Worm (Caenorhabditis elegans) whole organism, late embryonic: Measurements from ENCODE around the gene srd-32.

Source experiments
- C08G9.2 ChIP-seq: sonication (generic microtip); optimal IDR thresholded peaks from 2 replicates; lab custom pipeline; 2016; ENCODE audit warnings: mild to moderate bottlenecking, missing genetic modification characterization, moderate library complexity, missing compliant biosample characterization
- F13H6.1 ChIP-seq: sonication (generic microtip); optimal IDR thresholded peaks from 2 replicates; lab custom pipeline; 2016; ENCODE audit warnings: missing genetic modification characterization, missing compliant biosample characterization
- K02D7.2 ChIP-seq: sonication (generic microtip); optimal IDR thresholded peaks from 2 replicates; lab custom pipeline; 2017; ENCODE audit warnings: mild to moderate bottlenecking, missing genetic modification characterization, missing compliant biosample characterization
- T23F11.4 ChIP-seq: fragments of 200-800 bp; sonication (Bioruptor generic); optimal IDR thresholded peaks from 2 replicates; lab custom pipeline; 2018; ENCODE audit warnings: mild to moderate bottlenecking, missing genetic modification characterization, missing compliant biosample characterization
- ahr-1 ChIP-seq: sonication (generic microtip); optimal IDR thresholded peaks from 2 replicates; lab custom pipeline; 2016; ENCODE audit warnings: missing genetic modification characterization, missing compliant biosample characterization
- ama-1 ChIP-seq: fragments of 150-350 bp; optimal IDR thresholded peaks from 2 replicates; lab custom pipeline; 2014
- ceh-14 ChIP-seq: sonication (generic microtip); optimal IDR thresholded peaks from 2 replicates; lab custom pipeline; 2016; ENCODE audit warnings: missing genotype, missing genetic modification characterization, missing compliant biosample characterization
- ceh-2 ChIP-seq: sonication (generic microtip); optimal IDR thresholded peaks from 2 replicates; lab custom pipeline; 2016; ENCODE audit warnings: missing genotype, missing genetic modification characterization, missing compliant biosample characterization
- ceh-22 ChIP-seq: sonication (generic microtip); optimal IDR thresholded peaks from 2 replicates; lab custom pipeline; 2017; ENCODE audit warnings: missing biosample characterization, missing genetic modification characterization
- ceh-24 ChIP-seq: sonication (generic microtip); optimal IDR thresholded peaks from 2 replicates; lab custom pipeline; 2016; ENCODE audit warnings: mild to moderate bottlenecking, missing genetic modification characterization, missing compliant biosample characterization
- ceh-30 ChIP-seq: fragments of 150-350 bp; optimal IDR thresholded peaks from 2 replicates; lab custom pipeline; 2014; ENCODE audit warnings: missing biosample characterization, missing genetic modification characterization
- ceh-31 ChIP-seq: sonication (generic microtip); optimal IDR thresholded peaks from 2 replicates; lab custom pipeline; 2016; ENCODE audit warnings: missing genetic modification characterization, missing compliant biosample characterization
- ceh-48 ChIP-seq: sonication (generic microtip); optimal IDR thresholded peaks from 2 replicates; lab custom pipeline; 2016; ENCODE audit warnings: missing genetic modification characterization, inconsistent platforms, missing compliant biosample characterization
- ceh-6 ChIP-seq: fragments of 200-800 bp; sonication (Bioruptor generic); optimal IDR thresholded peaks from 2 replicates; lab custom pipeline; 2018; ENCODE audit warnings: mild to moderate bottlenecking, missing genetic modification characterization, missing compliant biosample characterization
- ceh-9 ChIP-seq: sonication (generic microtip); optimal IDR thresholded peaks from 2 replicates; lab custom pipeline; 2016; ENCODE audit warnings: mild to moderate bottlenecking, missing genetic modification characterization, inconsistent platforms, missing compliant biosample characterization
- che-1 ChIP-seq: sonication (generic microtip); optimal IDR thresholded peaks from 2 replicates; lab custom pipeline; 2016; ENCODE audit warnings: mild to moderate bottlenecking, missing genetic modification characterization, missing compliant biosample characterization
- dmd-4 ChIP-seq: sonication (generic microtip); optimal IDR thresholded peaks from 2 replicates; lab custom pipeline; 2016; ENCODE audit warnings: borderline replicate concordance, missing genetic modification characterization, missing compliant biosample characterization
- dve-1 ChIP-seq: sonication (generic microtip); optimal IDR thresholded peaks from 2 replicates; lab custom pipeline; 2017; ENCODE audit warnings: antibody characterized with exemption, mild to moderate bottlenecking, missing genetic modification characterization, missing compliant biosample characterization
- elt-2 ChIP-seq: sonication (generic microtip); optimal IDR thresholded peaks from 2 replicates; lab custom pipeline; 2016; ENCODE audit warnings: missing genetic modification reagents, missing genetic modification characterization, missing compliant biosample characterization
- elt-4 ChIP-seq: sonication (generic microtip); optimal IDR thresholded peaks from 2 replicates; lab custom pipeline; 2016; ENCODE audit warnings: missing genetic modification characterization, missing compliant biosample characterization
- ets-4 ChIP-seq: sonication (generic microtip); optimal IDR thresholded peaks from 2 replicates; lab custom pipeline; 2016; ENCODE audit warnings: missing genetic modification characterization, missing compliant biosample characterization
- eyg-1 ChIP-seq: sonication (generic microtip); optimal IDR thresholded peaks from 2 replicates; lab custom pipeline; 2016; ENCODE audit warnings: missing genotype, missing genetic modification characterization, missing compliant biosample characterization
- fax-1 ChIP-seq: sonication (generic microtip); optimal IDR thresholded peaks from 2 replicates; lab custom pipeline; 2016; ENCODE audit warnings: missing genotype, missing genetic modification characterization, missing compliant biosample characterization
- fkh-10 ChIP-seq: fragments of 150-350 bp; optimal IDR thresholded peaks from 2 replicates; lab custom pipeline; 2014; ENCODE audit warnings: missing biosample characterization, missing genetic modification reagents, missing genetic modification characterization
- gmeb-2 ChIP-seq: sonication (generic microtip); optimal IDR thresholded peaks from 2 replicates; lab custom pipeline; 2016; ENCODE audit warnings: missing genetic modification characterization, inconsistent platforms, missing compliant biosample characterization
- hlh-15 ChIP-seq: sonication (generic microtip); optimal IDR thresholded peaks from 2 replicates; lab custom pipeline; 2016; ENCODE audit warnings: missing genetic modification characterization, missing compliant biosample characterization
- hlh-30 ChIP-seq: sonication (generic microtip); optimal IDR thresholded peaks from 2 replicates; lab custom pipeline; 2017; ENCODE audit warnings: antibody characterized with exemption, missing genetic modification characterization, missing compliant biosample characterization; ENCODE audit not compliant: insufficient read depth
- hlh-6 ChIP-seq: sonication (generic microtip); optimal IDR thresholded peaks from 2 replicates; lab custom pipeline; 2016; ENCODE audit warnings: missing genotype, missing genetic modification characterization, missing compliant biosample characterization
- hlh-8 ChIP-seq: sonication (generic microtip); optimal IDR thresholded peaks from 2 replicates; lab custom pipeline; 2016; ENCODE audit warnings: missing genotype, missing genetic modification characterization, missing compliant biosample characterization
- lin-11 ChIP-seq: fragments of 200-800 bp; sonication (Bioruptor generic); optimal IDR thresholded peaks from 2 replicates; lab custom pipeline; 2018; ENCODE audit warnings: mild to moderate bottlenecking, missing genetic modification characterization, missing compliant biosample characterization
- madf-2 ChIP-seq: sonication (generic microtip); optimal IDR thresholded peaks from 2 replicates; lab custom pipeline; 2017; ENCODE audit warnings: missing genetic modification characterization, missing compliant biosample characterization
- mec-3 ChIP-seq: sonication (generic microtip); optimal IDR thresholded peaks from 2 replicates; lab custom pipeline; 2016; ENCODE audit warnings: borderline replicate concordance, missing genetic modification characterization, missing compliant biosample characterization
- nfya-1 ChIP-seq: sonication (generic microtip); optimal IDR thresholded peaks from 2 replicates; lab custom pipeline; 2017; ENCODE audit warnings: missing genetic modification characterization, mild to moderate bottlenecking, missing compliant biosample characterization, antibody characterized with exemption, moderate library complexity
- nhr-232 ChIP-seq: sonication (generic microtip); optimal IDR thresholded peaks from 2 replicates; lab custom pipeline; 2016; ENCODE audit warnings: missing genetic modification characterization, missing compliant biosample characterization
- npax-4 ChIP-seq: sonication (generic microtip); optimal IDR thresholded peaks from 2 replicates; lab custom pipeline; 2016; ENCODE audit warnings: missing genetic modification characterization, missing compliant biosample characterization
- pag-3 ChIP-seq: sonication (generic microtip); optimal IDR thresholded peaks from 2 replicates; lab custom pipeline; 2016; ENCODE audit warnings: missing compliant biosample characterization, missing genetic modification characterization, borderline replicate concordance
- pat-9 ChIP-seq: fragments of 200-800 bp; sonication (Bioruptor generic); optimal IDR thresholded peaks from 2 replicates; lab custom pipeline; 2018; ENCODE audit warnings: mild to moderate bottlenecking, missing genetic modification characterization, moderate library complexity, missing compliant biosample characterization
- pax-1 ChIP-seq: fragments of 150-350 bp; optimal IDR thresholded peaks from 2 replicates; lab custom pipeline; 2014; ENCODE audit warnings: missing biosample characterization, missing genetic modification characterization
- pha-4 ChIP-seq: fragments of 150-350 bp; optimal IDR thresholded peaks from 2 replicates; lab custom pipeline; 2018; ENCODE audit warnings: missing biosample characterization, missing genetic modification reagents, missing genetic modification characterization
- pqm-1 ChIP-seq: sonication (generic microtip); optimal IDR thresholded peaks from 2 replicates; lab custom pipeline; 2016; ENCODE audit warnings: missing genetic modification characterization, missing compliant biosample characterization
- rnt-1 ChIP-seq: sonication (generic microtip); optimal IDR thresholded peaks from 2 replicates; lab custom pipeline; 2016; ENCODE audit warnings: missing genetic modification characterization, missing compliant biosample characterization
- sdc-2 ChIP-seq: sonication (generic microtip); optimal IDR thresholded peaks from 2 replicates; lab custom pipeline; 2016; ENCODE audit warnings: missing genotype, missing genetic modification characterization, missing compliant biosample characterization
- sox-2 ChIP-seq: fragments of 200-800 bp; sonication (Bioruptor generic); IDR thresholded peaks from 2 replicates; pipeline ENCODE4 v1.3.6; 2022; ENCODE audit warnings: missing genetic modification reagents, missing genetic modification characterization, missing compliant biosample characterization
- sox-4 ChIP-seq: sonication (generic microtip); optimal IDR thresholded peaks from 2 replicates; lab custom pipeline; 2017; ENCODE audit warnings: mild to moderate bottlenecking, missing genetic modification characterization, inconsistent platforms, missing compliant biosample characterization
- syd-9 ChIP-seq: sonication (generic microtip); optimal IDR thresholded peaks from 2 replicates; lab custom pipeline; 2016; ENCODE audit warnings: mild to moderate bottlenecking, missing genetic modification characterization, moderate library complexity, missing compliant biosample characterization
- tbx-2 ChIP-seq: sonication (generic microtip); optimal IDR thresholded peaks from 2 replicates; lab custom pipeline; 2016; ENCODE audit warnings: missing genetic modification characterization, missing compliant biosample characterization
- tbx-7 ChIP-seq: sonication (generic microtip); optimal IDR thresholded peaks from 2 replicates; lab custom pipeline; 2016; ENCODE audit warnings: missing genotype, missing genetic modification characterization, missing compliant biosample characterization
- unc-3 ChIP-seq, 2 experiments: fragments of 200-800 bp in 1 of 2; sonication (Bioruptor generic) in 1 of 2; sonication (generic microtip) in 1 of 2; conservative IDR thresholded peaks in 1 of 2; optimal IDR thresholded peaks in 1 of 2; 2 replicates each; pipeline versions ENCODE4 v1.3.6 to Lab custom; 2016 to 2022; ENCODE audit warnings: missing compliant biosample characterization in 2 of 2, missing genetic modification characterization in 2 of 2, missing genetic modification reagents in 1 of 2
- unc-42 ChIP-seq: sonication (generic microtip); optimal IDR thresholded peaks from 2 replicates; lab custom pipeline; 2016; ENCODE audit warnings: missing genotype, missing genetic modification characterization, missing compliant biosample characterization
- unc-55 ChIP-seq: sonication (generic microtip); optimal IDR thresholded peaks from 2 replicates; lab custom pipeline; 2017; ENCODE audit warnings: missing biosample characterization, missing genetic modification reagents, missing genetic modification characterization
- unc-86 ChIP-seq: sonication (generic microtip); optimal IDR thresholded peaks from 2 replicates; lab custom pipeline; 2016; ENCODE audit warnings: missing genetic modification characterization, missing compliant biosample characterization
- zip-5 ChIP-seq: sonication (generic microtip); optimal IDR thresholded peaks from 2 replicates; lab custom pipeline; 2016; ENCODE audit warnings: missing genetic modification characterization, missing compliant biosample characterization
- ztf-16 ChIP-seq: sonication (generic microtip); optimal IDR thresholded peaks from 2 replicates; lab custom pipeline; 2017; ENCODE audit warnings: missing genetic modification characterization, missing compliant biosample characterization

The srd-32 gene

ce11 chrV:4826710-4827380, 38.6 kb upstream of the srd-32 start, which contains the start of the genes hsp-6 and C37H5.5:
Gene hsp-6 (minus strand): TSS chrV:4826760.
Gene C37H5.5 (plus strand): TSS chrV:4827360.
- TF ChIP-seq unc-86 (tag; lab: Kevin White, UChicago) (no peak), tbx-2 (tag; lab: Kevin White, UChicago) (peak; percentile 59), pax-1 (tag; lab: Kevin White, UChicago) (peak; percentile 65), eyg-1 (no peak), ahr-1 (tag; lab: Kevin White, UChicago) (no peak), sox-4 (tag; lab: Kevin White, UChicago) (no peak), hlh-30 (tag; lab: Kevin White, UChicago) (peak; percentile 87), ceh-24 (tag; lab: Kevin White, UChicago) (no peak), K02D7.2 (tag; lab: Kevin White, UChicago) (no peak), unc-3 (GFP tag; conservative IDR thresholded peaks at IDR 0.05; lab: Robert Waterston, UW) (no peak), unc-3 (tag; optimal IDR thresholded peaks at IDR 0.05; lab: Kevin White, UChicago) (no peak), ztf-16 (tag; lab: Kevin White, UChicago) (no peak), ama-1 (lab: Kevin White, UChicago) (no peak), unc-55 (GFP tag; lab: Kevin White, UChicago) (peak; percentile 14), dmd-4 (tag; lab: Kevin White, UChicago) (no peak), elt-4 (tag; lab: Kevin White, UChicago) (no peak), ceh-9 (tag; lab: Kevin White, UChicago) (no peak), sdc-2 (tag; lab: Kevin White, UChicago) (no peak), zip-5 (tag; lab: Kevin White, UChicago) (no peak), fkh-10 (no peak), hlh-8 (tag; lab: Kevin White, UChicago) (no peak), nhr-232 (tag; lab: Kevin White, UChicago) (peak; percentile 10), C08G9.2 (tag; lab: Kevin White, UChicago) (no peak), ceh-2 (peak; percentile 30), ceh-31 (tag; lab: Kevin White, UChicago) (peak; percentile 67), unc-42 (tag; lab: Kevin White, UChicago) (peak; percentile 52), T23F11.4 (no peak), ceh-6 (GFP tag; lab: Kevin White, UChicago) (no peak), F13H6.1 (tag; lab: Kevin White, UChicago) (peak; percentile 5), hlh-6 (no peak), che-1 (no peak), dve-1 (tag; lab: Kevin White, UChicago) (no peak), ceh-30 (tag; lab: Kevin White, UChicago) (no peak), rnt-1 (tag; lab: Kevin White, UChicago) (no peak), ets-4 (tag; lab: Kevin White, UChicago) (peak; percentile 40), tbx-7 (no peak), ceh-14 (tag; lab: Kevin White, UChicago) (peak; percentile 10), pag-3 (no peak), syd-9 (tag; lab: Kevin White, UChicago) (peak; percentile 46), mec-3 (tag; lab: Kevin White, UChicago) (no peak), pha-4 (tag; lab: Kevin White, UChicago) (no peak), hlh-15 (tag; lab: Kevin White, UChicago) (no peak), ceh-22 (tag; lab: Kevin White, UChicago) (no peak), ceh-48 (tag; lab: Kevin White, UChicago) (no peak), madf-2 (no peak), nfya-1 (tag; lab: Kevin White, UChicago) (peak; percentile 84), gmeb-2 (tag; lab: Kevin White, UChicago) (no peak), pqm-1 (no peak), lin-11 (tag; lab: Kevin White, UChicago) (no peak), fax-1 (tag; lab: Kevin White, UChicago) (no peak), elt-2 (peak; percentile 38), sox-2 (GFP tag; lab: Robert Waterston, UW) (no peak; the same call in 1 of the 2 replicates), npax-4 (tag; lab: Kevin White, UChicago) (no peak), pat-9 (tag; lab: Kevin White, UChicago) (no peak)
